Fruit fly (Drosophila melanogaster) whole organism, pupa: Measurements from ENCODE around the gene CG5196.

Experiments used
- CG10348 ChIP-seq: fragments of 200-800 bp; sonication (Bioruptor generic); IDR thresholded peaks from 2 replicates; pipeline ENCODE4 v1.3.6; 2022; ENCODE audit warnings: missing biosample characterization, missing genetic modification characterization
- CG13204 ChIP-seq: fragments of 200-800 bp; sonication (Bioruptor generic); optimal IDR thresholded peaks from 2 replicates; lab custom pipeline; 2018; ENCODE audit warnings: missing biosample characterization, mild to moderate bottlenecking, missing genetic modification characterization, moderate library complexity
- CG8301 ChIP-seq: fragments of 200-800 bp; sonication (Bioruptor generic); optimal IDR thresholded peaks from 2 replicates; lab custom pipeline; 2018; ENCODE audit warnings: missing biosample characterization, mild to moderate bottlenecking, missing genetic modification characterization
- CG9948 ChIP-seq: fragments of 200-800 bp; sonication (Bioruptor generic); optimal IDR thresholded peaks from 2 replicates; lab custom pipeline; 2018; ENCODE audit warnings: missing biosample characterization, mild to moderate bottlenecking, missing genetic modification characterization, moderate library complexity
- EcR ChIP-seq: fragments of 200-800 bp; sonication (Bioruptor generic); optimal IDR thresholded peaks from 3 replicates; lab custom pipeline; 2019; ENCODE audit warnings: missing biosample characterization, missing genetic modification characterization, mild to moderate bottlenecking, moderate library complexity, missing genetic modification reagents
- Pif1A ChIP-seq: fragments of 200-800 bp; sonication (Bioruptor generic); optimal IDR thresholded peaks from 3 replicates; lab custom pipeline; 2016; ENCODE audit warnings: missing biosample characterization, missing genetic modification characterization
- fd96Ca ChIP-seq: fragments of 200-800 bp; sonication (Bioruptor generic); IDR thresholded peaks from 3 replicates; pipeline ENCODE4 v1.3.6; 2022; ENCODE audit warnings: missing biosample characterization, missing genetic modification characterization
- gl ChIP-seq: fragments of 200-800 bp; sonication (Bioruptor generic); optimal IDR thresholded peaks from 2 replicates; lab custom pipeline; 2018; ENCODE audit warnings: missing biosample characterization, mild to moderate bottlenecking, missing genetic modification characterization

DNA sequence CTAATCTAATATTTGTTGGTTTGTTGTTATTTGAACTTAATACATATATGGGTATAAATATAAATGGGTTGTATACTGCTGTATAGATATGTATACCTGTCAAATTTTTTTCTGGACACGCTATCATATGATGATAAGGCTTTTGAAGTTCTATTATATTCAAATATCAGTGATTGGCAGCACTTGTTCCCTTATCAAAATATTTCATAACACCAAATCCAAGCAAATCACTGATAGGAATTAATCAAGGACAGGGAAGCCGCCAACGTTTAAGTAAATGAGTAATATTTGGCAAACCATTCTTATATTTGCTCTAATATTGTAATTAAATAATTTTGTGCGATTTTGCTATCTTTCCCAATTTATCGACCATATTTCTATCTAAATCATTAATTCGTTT, 28.9 kb upstream of the CG5196 start:
- TF ChIP-seq EcR (GFP tag; lab: Kevin White, UChicago) (no peak), CG13204 (GFP tag; lab: Kevin White, UChicago) (no peak), fd96Ca (no peak), CG10348 (GFP tag; lab: Robert Waterston, UW) (no peak), CG8301 (no peak), CG9948 (no peak), gl (tag; lab: Kevin White, UChicago) (no peak), Pif1A (GFP tag; lab: Kevin White, UChicago) (no peak)
